Worm (Caenorhabditis elegans) whole organism, L2 larva: ENCODE data around the gene nrf-6.

ENCODE experiments used
- alr-1 ChIP-seq: fragments of 150-350 bp; optimal IDR thresholded peaks from 2 replicates; lab custom pipeline; 2014; ENCODE audit warnings: missing biosample characterization, missing genetic modification characterization
- lsy-2 ChIP-seq, 2 experiments: fragments of 150-350 bp in 1 of 2; sonication (generic microtip) in 1 of 2; optimal IDR thresholded peaks; 2 replicates each; lab custom pipeline; 2014 to 2017; ENCODE audit warnings: missing biosample characterization in 2 of 2, missing genetic modification characterization in 2 of 2
- nhr-237 ChIP-seq: fragments of 150-350 bp; optimal IDR thresholded peaks from 2 replicates; lab custom pipeline; 2014; ENCODE audit warnings: missing biosample characterization, missing genetic modification characterization
- unc-55 ChIP-seq: fragments of 150-350 bp; sonication (generic microtip); optimal IDR thresholded peaks from 3 replicates; lab custom pipeline; 2014; ENCODE audit warnings: missing biosample characterization, missing genetic modification reagents, missing genetic modification characterization
- unc-62 ChIP-seq: fragments of 150-350 bp; optimal IDR thresholded peaks from 2 replicates; lab custom pipeline; 2014; ENCODE audit warnings: missing biosample characterization, missing genetic modification reagents, missing genetic modification characterization

DNA sequence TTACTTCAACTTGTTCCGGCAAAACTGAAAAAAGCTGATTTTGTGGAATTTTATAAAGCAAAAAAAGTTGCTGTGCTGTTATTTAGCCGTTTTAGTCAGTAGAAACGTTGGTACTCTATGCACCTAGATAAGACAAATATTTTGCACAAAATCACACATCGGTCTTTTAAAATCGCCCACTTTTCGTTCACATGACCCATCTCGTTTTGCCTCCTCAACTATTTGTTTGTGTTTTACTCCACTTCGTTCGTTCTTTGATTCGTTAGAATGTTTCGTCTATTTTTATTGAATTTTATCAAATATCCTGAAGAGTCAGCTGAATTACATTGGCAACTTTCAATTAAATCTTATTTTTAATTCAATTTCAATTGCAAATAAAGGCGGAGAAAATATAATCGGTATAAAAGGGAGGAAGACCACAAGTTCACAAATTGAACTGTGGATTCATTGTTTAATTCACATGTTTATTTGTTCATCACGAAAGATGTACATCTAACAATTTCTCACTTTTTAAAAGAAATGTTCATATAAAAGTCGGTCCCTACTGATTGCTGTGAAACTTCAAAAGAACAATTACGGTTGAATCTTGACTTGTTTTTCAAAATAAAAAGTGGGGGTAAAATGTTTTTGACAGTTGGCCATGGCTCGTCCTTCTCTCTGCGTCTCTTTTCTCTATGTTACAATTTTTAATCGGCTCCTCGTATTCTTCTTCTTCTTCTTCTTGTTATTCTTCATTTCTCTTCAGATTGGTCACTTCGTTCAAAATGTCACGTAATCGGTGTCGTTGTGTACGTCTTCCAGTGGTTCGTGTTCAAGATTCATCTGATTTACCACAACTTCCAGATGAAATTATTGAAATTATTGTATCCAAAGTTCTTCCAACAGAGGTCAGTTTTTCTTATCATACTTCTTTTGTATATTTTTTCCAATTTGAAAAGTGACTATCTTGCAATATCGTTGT, 20.2 kb downstream of the nrf-6 start, which contains the start of gene DH11.2:
- TF ChIP-seq unc-62 (no peak), lsy-2 (tag; optimal IDR thresholded peaks at IDR 0.05; lab: Kevin White, UChicago) (peak in 1 of 2 experiments; percentile 6), nhr-237 (tag; lab: Kevin White, UChicago) (no peak), alr-1 (tag; lab: Kevin White, UChicago) (no peak), unc-55 (no peak)
